Fruit fly (Drosophila melanogaster) whole organism, embryonic: Measurements from ENCODE around the gene Desat1.
A peak's percentile ranks its signal among the peaks of the same experiment; 100 is the strongest.

ENCODE experiments used
- CG10321 ChIP-seq: fragments of 200-800 bp; sonication (Bioruptor generic); IDR thresholded peaks from 2 replicates; pipeline ENCODE4 v1.3.6; 2022; ENCODE audit warnings: missing biosample characterization, missing genetic modification characterization
- CG10543 ChIP-seq: fragments of 200-800 bp; sonication (Bioruptor generic); optimal IDR thresholded peaks from 3 replicates; lab custom pipeline; 2017; ENCODE audit warnings: missing biosample characterization, mild to moderate bottlenecking, missing genetic modification characterization, moderate library complexity
- CG11247 ChIP-seq: fragments of 200-800 bp; sonication (Bioruptor generic); IDR thresholded peaks from 2 replicates; pipeline ENCODE4 v1.3.6; 2022; ENCODE audit warnings: missing biosample characterization, missing genetic modification characterization
- CG12769 ChIP-seq: fragments of 200-800 bp; sonication (Bioruptor generic); optimal IDR thresholded peaks from 2 replicates; lab custom pipeline; 2019; ENCODE audit warnings: missing biosample characterization, mild to moderate bottlenecking, missing genetic modification characterization, moderate library complexity
- CG13624 ChIP-seq: fragments of 200-800 bp; sonication (Bioruptor generic); optimal IDR thresholded peaks from 2 replicates; lab custom pipeline; 2016; ENCODE audit warnings: missing biosample characterization, missing genetic modification characterization
- CG1603 ChIP-seq: fragments of 200-800 bp; sonication (Bioruptor generic); optimal IDR thresholded peaks from 2 replicates; lab custom pipeline; 2019; ENCODE audit warnings: missing biosample characterization, mild to moderate bottlenecking, missing genetic modification characterization, moderate library complexity
- CG17361 ChIP-seq: fragments of 200-800 bp; sonication (Bioruptor generic); IDR thresholded peaks from 3 replicates; pipeline ENCODE4 v1.3.6; 2022; ENCODE audit warnings: missing biosample characterization, missing genetic modification characterization
- CG17829 ChIP-seq: fragments of 200-800 bp; optimal IDR thresholded peaks from 2 replicates; lab custom pipeline; 2019; ENCODE audit warnings: missing biosample characterization, mild to moderate bottlenecking, missing genetic modification characterization, moderate library complexity
- CG18599 ChIP-seq: fragments of 200-800 bp; sonication (Bioruptor generic); optimal IDR thresholded peaks from 3 replicates; lab custom pipeline; 2017; ENCODE audit warnings: missing biosample characterization, missing genetic modification characterization, mild to moderate bottlenecking, moderate library complexity, missing genetic modification reagents
- CG32532 ChIP-seq: fragments of 200-800 bp; sonication (Bioruptor generic); IDR thresholded peaks from 2 replicates; pipeline ENCODE4 v1.3.6; 2022; ENCODE audit warnings: missing biosample characterization, missing genetic modification characterization
- CG3281 ChIP-seq: fragments of 200-800 bp; sonication (Bioruptor generic); optimal IDR thresholded peaks from 3 replicates; lab custom pipeline; 2017; ENCODE audit warnings: missing biosample characterization, mild to moderate bottlenecking, missing genetic modification characterization
- CG6272 ChIP-seq: fragments of 200-800 bp; sonication (Bioruptor generic); IDR thresholded peaks from 2 replicates; pipeline ENCODE4 v1.3.6; 2022; ENCODE audit warnings: missing biosample characterization, missing genetic modification characterization
- CG6791 ChIP-seq: fragments of 200-800 bp; sonication (Bioruptor generic); IDR thresholded peaks from 3 replicates; pipeline ENCODE4 v1.3.6; 2022; ENCODE audit warnings: missing biosample characterization, missing genetic modification characterization; ENCODE audit not compliant: partially characterized antibody
- CG8290 ChIP-seq, 3 experiments: fragments of 200-800 bp; sonication (Bioruptor generic); optimal IDR thresholded peaks; 2 replicates each; lab custom pipeline; 2016 to 2019; ENCODE audit warnings: missing biosample characterization in 3 of 3, missing genetic modification characterization in 3 of 3, mild to moderate bottlenecking in 2 of 3, moderate library complexity in 1 of 3
- CG8924 ChIP-seq: fragments of 200-800 bp; optimal IDR thresholded peaks from 3 replicates; lab custom pipeline; 2019; ENCODE audit warnings: missing biosample characterization, mild to moderate bottlenecking, missing genetic modification characterization, moderate library complexity
- CG9437 ChIP-seq: fragments of 200-800 bp; sonication (Bioruptor generic); optimal IDR thresholded peaks from 2 replicates; lab custom pipeline; 2018; ENCODE audit warnings: missing biosample characterization, mild to moderate bottlenecking, missing genetic modification characterization
- CG9932 ChIP-seq: fragments of 200-800 bp; sonication (Bioruptor generic); IDR thresholded peaks from 2 replicates; pipeline ENCODE4 v1.3.6; 2022; ENCODE audit warnings: missing biosample characterization, missing genetic modification characterization
- Deaf1 ChIP-seq: fragments of 200-800 bp; optimal IDR thresholded peaks from 3 replicates; lab custom pipeline; 2019; ENCODE audit warnings: missing biosample characterization, mild to moderate bottlenecking, missing genetic modification characterization, moderate library complexity
- Doc2 ChIP-seq: fragments of 200-800 bp; sonication (Bioruptor generic); IDR thresholded peaks from 2 replicates; pipeline ENCODE4 v1.3.6; 2022; ENCODE audit warnings: missing biosample characterization, missing genetic modification characterization
- ERR ChIP-seq: fragments of 200-800 bp; sonication (Bioruptor generic); optimal IDR thresholded peaks from 2 replicates; lab custom pipeline; 2016; ENCODE audit warnings: missing biosample characterization, missing genetic modification characterization
- Fer2 ChIP-seq: fragments of 200-800 bp; sonication (Bioruptor generic); optimal IDR thresholded peaks from 2 replicates; lab custom pipeline; 2018; ENCODE audit warnings: missing biosample characterization, mild to moderate bottlenecking, missing genetic modification characterization, moderate library complexity
- Hr39 ChIP-seq: fragments of >200 bp; optimal IDR thresholded peaks from 2 replicates; lab custom pipeline; 2017
- Med ChIP-seq: fragments of 200-800 bp; sonication (Bioruptor generic); peaks from one replicate; lab custom pipeline; 2016; ENCODE audit warnings: missing biosample characterization, missing genetic modification characterization, mild to moderate bottlenecking, inconsistent platforms, moderate library complexity
- NK7.1 ChIP-seq: fragments of 200-800 bp; sonication (Bioruptor generic); optimal IDR thresholded peaks from 3 replicates; lab custom pipeline; 2016; ENCODE audit warnings: missing biosample characterization, missing genetic modification characterization
- Ptx1 ChIP-seq: fragments of 200-800 bp; sonication (Bioruptor generic); IDR thresholded peaks from 2 replicates; pipeline ENCODE4 v1.3.6; 2022; ENCODE audit warnings: missing biosample characterization, missing genetic modification characterization
- Rfx ChIP-seq: fragments of 200-800 bp; sonication (Bioruptor generic); IDR thresholded peaks from 2 replicates; pipeline ENCODE4 v1.3.6; 2022; ENCODE audit warnings: missing biosample characterization, missing genetic modification characterization
- Tbp ChIP-seq: fragments of >200 bp; optimal IDR thresholded peaks from 2 replicates; lab custom pipeline; 2018; ENCODE audit warnings: missing biosample characterization, missing genetic modification characterization
- ab ChIP-seq: fragments of 200-800 bp; sonication (Bioruptor generic); optimal IDR thresholded peaks from 2 replicates; lab custom pipeline; 2016; ENCODE audit warnings: missing biosample characterization, missing genetic modification characterization
- ap ChIP-seq: fragments of 200-800 bp; sonication (Bioruptor generic); IDR thresholded peaks from 2 replicates; pipeline ENCODE4 v1.3.6; 2022; ENCODE audit warnings: missing biosample characterization, missing genetic modification characterization
- bbx ChIP-seq: fragments of 200-800 bp; sonication (Bioruptor generic); IDR thresholded peaks from 2 replicates; pipeline ENCODE4 v1.3.6; 2022; ENCODE audit warnings: missing biosample characterization, missing genetic modification characterization; ENCODE audit not compliant: partially characterized antibody
- chinmo ChIP-seq: fragments of 200-800 bp; sonication (Bioruptor generic); IDR thresholded peaks from 4 replicates; pipeline ENCODE4 v1.3.6; 2022; ENCODE audit warnings: missing biosample characterization, missing genetic modification characterization; ENCODE audit not compliant: partially characterized antibody
- chm ChIP-seq: fragments of 200-800 bp; sonication (Bioruptor generic); IDR thresholded peaks from 2 replicates; pipeline ENCODE4 v1.3.6; 2022; ENCODE audit warnings: missing biosample characterization, missing genetic modification characterization
- dati ChIP-seq: fragments of 200-800 bp; sonication (Bioruptor generic); IDR thresholded peaks from 2 replicates; pipeline ENCODE4 v1.3.6; 2022; ENCODE audit warnings: missing biosample characterization, missing genetic modification characterization
- dpn ChIP-seq, 2 experiments: fragments of 200-800 bp; sonication (Bioruptor generic); optimal IDR thresholded peaks; 3 replicates each; lab custom pipeline; 2016; ENCODE audit warnings: missing biosample characterization in 2 of 2, missing genetic modification characterization in 2 of 2
- exex ChIP-seq: fragments of 200-800 bp; sonication (Bioruptor generic); optimal IDR thresholded peaks from 4 replicates; lab custom pipeline; 2018; ENCODE audit warnings: missing biosample characterization, mild to moderate bottlenecking, missing genetic modification characterization, moderate library complexity
- grn ChIP-seq: fragments of 200-800 bp; sonication (Bioruptor generic); optimal IDR thresholded peaks from 3 replicates; lab custom pipeline; 2017; ENCODE audit warnings: missing biosample characterization, missing genetic modification characterization
- gsb ChIP-seq: fragments of 200-800 bp; sonication (Bioruptor generic); IDR thresholded peaks from 2 replicates; pipeline ENCODE4 v1.3.6; 2022; ENCODE audit warnings: missing biosample characterization, missing genetic modification characterization
- kay ChIP-seq: fragments of 200-800 bp; sonication (Bioruptor generic); optimal IDR thresholded peaks from 2 replicates; lab custom pipeline; 2016; ENCODE audit warnings: missing biosample characterization, missing genetic modification characterization
- nerfin-1 ChIP-seq: fragments of 200-800 bp; sonication (Bioruptor generic); optimal IDR thresholded peaks from 3 replicates; lab custom pipeline; 2019; ENCODE audit warnings: missing biosample characterization, mild to moderate bottlenecking, missing genetic modification characterization, moderate library complexity
- nerfin-2 ChIP-seq: fragments of 200-800 bp; sonication (Bioruptor generic); IDR thresholded peaks from 2 replicates; pipeline ENCODE4 v1.3.6; 2022; ENCODE audit warnings: missing biosample characterization, missing genetic modification characterization; ENCODE audit not compliant: partially characterized antibody
- onecut ChIP-seq: fragments of 200-800 bp; sonication (Bioruptor generic); IDR thresholded peaks from 2 replicates; pipeline ENCODE4 v1.3.6; 2022; ENCODE audit warnings: missing biosample characterization, missing genetic modification characterization
- pan ChIP-seq, 4 experiments: fragments of >200 bp in 3 of 4; fragments of 200-800 bp in 1 of 4; sonication (Bioruptor generic) in 1 of 4; optimal IDR thresholded peaks in 3 of 4; IDR thresholded peaks in 1 of 4; 2 replicates each; pipeline versions ENCODE4 v1.3.6 to Lab custom; 2017 to 2022; ENCODE audit warnings: missing biosample characterization in 2 of 4, missing genetic modification characterization in 2 of 4, mixed read lengths in 1 of 4
- slbo ChIP-seq: fragments of 200-800 bp; sonication (Bioruptor generic); IDR thresholded peaks from 2 replicates; pipeline ENCODE4 v1.3.6; 2022; ENCODE audit warnings: missing biosample characterization, missing genetic modification characterization
- sob ChIP-seq: fragments of 200-800 bp; sonication (Bioruptor generic); IDR thresholded peaks from 2 replicates; pipeline ENCODE4 v1.3.6; 2022; ENCODE audit warnings: missing biosample characterization, missing genetic modification characterization
- tap ChIP-seq: fragments of 200-800 bp; optimal IDR thresholded peaks from 3 replicates; lab custom pipeline; 2019; ENCODE audit warnings: missing biosample characterization, mild to moderate bottlenecking, missing genetic modification characterization, moderate library complexity
- tna ChIP-seq: fragments of 200-800 bp; sonication (Bioruptor generic); IDR thresholded peaks from 2 replicates; pipeline ENCODE4 v1.3.6; 2022; ENCODE audit warnings: missing biosample characterization, missing genetic modification characterization; ENCODE audit not compliant: partially characterized antibody
- trh ChIP-seq: fragments of 200-800 bp; sonication (Bioruptor generic); optimal IDR thresholded peaks from 2 replicates; lab custom pipeline; 2016; ENCODE audit warnings: missing biosample characterization, missing genetic modification characterization
- zen ChIP-seq: fragments of 200-800 bp; sonication (Bioruptor generic); optimal IDR thresholded peaks from 3 replicates; lab custom pipeline; 2018; ENCODE audit warnings: missing biosample characterization, mild to moderate bottlenecking, missing genetic modification characterization, moderate library complexity
- zf30C ChIP-seq: fragments of 200-800 bp; sonication (Bioruptor generic); optimal IDR thresholded peaks from 3 replicates; lab custom pipeline; 2018; ENCODE audit warnings: missing biosample characterization, mild to moderate bottlenecking, missing genetic modification characterization

The Desat1 gene

dm6 chr3R:12441008-12441606 lies 1.7 kb downstream of the Desat1 start:
- TF ChIP-seq exex (tag; lab: Kevin White, UChicago) (peak; percentile 58), Med (GFP tag; lab: Kevin White, UChicago) (peak; percentile 36), CG9437 (no peak), chm (GFP tag; lab: Robert Waterston, UW) (no peak), onecut (peak; percentile 25; the same call in 1 of the 2 replicates), CG6791 (GFP tag; lab: Robert Waterston, UW) (no peak), Rfx (GFP tag; lab: Robert Waterston, UW) (no peak), tna (GFP tag; lab: Robert Waterston, UW) (no peak), CG17829 (tag; lab: Kevin White, UChicago) (no peak), sob (GFP tag; lab: Robert Waterston, UW) (no peak), Deaf1 (tag; lab: Kevin White, UChicago) (peak; percentile 46), slbo (GFP tag; lab: Robert Waterston, UW) (no peak), zen (tag; lab: Kevin White, UChicago) (no peak), Doc2 (no peak), gsb (GFP tag; lab: Robert Waterston, UW) (no peak), Hr39 (lab: Kevin White, UChicago) (no peak), NK7.1 (GFP tag; lab: Kevin White, UChicago) (no peak), zf30C (GFP tag; lab: Kevin White, UChicago) (no peak), grn (GFP tag; lab: Kevin White, UChicago) (no peak), kay (GFP tag; lab: Kevin White, UChicago) (no peak), CG8924 (tag; lab: Kevin White, UChicago) (no peak), CG3281 (no peak), nerfin-2 (no peak), bbx (GFP tag; lab: Robert Waterston, UW) (no peak), CG17361 (GFP tag; lab: Robert Waterston, UW) (no peak), CG10321 (GFP tag; lab: Robert Waterston, UW) (no peak), CG32532 (GFP tag; lab: Robert Waterston, UW) (peak; percentile 20; the same call in 1 of the 2 replicates), CG18599 (peak; percentile 2), ERR (GFP tag; lab: Kevin White, UChicago) (no peak), ap (GFP tag; lab: Robert Waterston, UW) (no peak), Fer2 (tag; lab: Kevin White, UChicago) (no peak), CG12769 (peak; percentile 74), CG1603 (no peak), CG8290 (GFP tag; optimal IDR thresholded peaks at IDR 0.05; lab: Kevin White, UChicago) (no peak), CG8290 (tag; optimal IDR thresholded peaks at IDR 0.05; lab: Kevin White, UChicago) (peak in 1 of 2 experiments; percentile 41), Ptx1 (GFP tag; lab: Robert Waterston, UW) (no peak), chinmo (0 out of 4 replicates have a peak, but pooled peaks have one; percentile 76), nerfin-1 (tag; lab: Kevin White, UChicago) (no peak), CG10543 (GFP tag; lab: Kevin White, UChicago) (peak; percentile 37), Tbp (no peak), CG13624 (GFP tag; lab: Kevin White, UChicago) (no peak), CG11247 (GFP tag; lab: Robert Waterston, UW) (no peak), dati (no peak), CG9932 (GFP tag; lab: Robert Waterston, UW) (peak; percentile 24; the same call in 1 of the 2 replicates), tap (tag; lab: Kevin White, UChicago) (no peak), dpn (GFP tag; optimal IDR thresholded peaks at IDR 0.05; lab: Kevin White, UChicago) (no peak), CG6272 (no peak), pan (optimal IDR thresholded peaks at IDR 0.05; lab: Kevin White, UChicago) (no peak), pan (GFP tag; optimal IDR thresholded peaks at IDR 0.05 in 1 of 2, IDR thresholded peaks at IDR 0.05 in 1 of 2) (peak in 1 of 2 experiments; percentile 15), trh (GFP tag; lab: Kevin White, UChicago) (no peak), ab (no peak)
- TF ChIP-seq, all 482 proteins: peak for 12
